Fruit fly (Drosophila melanogaster) whole organism, wandering third instar larva: Measurements from ENCODE around the gene CG1638.

ENCODE experiments used
- Abd-B ChIP-seq: fragments of >200 bp; optimal IDR thresholded peaks from 2 replicates; lab custom pipeline; 2017; ENCODE audit warnings: missing biosample characterization, missing genetic modification characterization
- CG32264 ChIP-seq: fragments of 200-800 bp; sonication (Bioruptor generic); optimal IDR thresholded peaks from 2 replicates; lab custom pipeline; 2016; ENCODE audit warnings: missing biosample characterization, missing genetic modification characterization
- CG9705 ChIP-seq: fragments of 200-800 bp; sonication (Bioruptor generic); optimal IDR thresholded peaks from 2 replicates; lab custom pipeline; 2018; ENCODE audit warnings: missing biosample characterization, mild to moderate bottlenecking, missing genetic modification characterization
- Dfd ChIP-seq: fragments of >200 bp; optimal IDR thresholded peaks from 2 replicates; lab custom pipeline; 2017; ENCODE audit warnings: missing biosample characterization, missing genetic modification characterization
- Dif ChIP-seq: fragments of 200-275, 200-300 bp; sonication (Bioruptor generic); optimal IDR thresholded peaks from 2 replicates; lab custom pipeline; 2018; ENCODE audit warnings: missing biosample characterization, missing genetic modification characterization; ENCODE audit not compliant: partially characterized antibody
- HLH106 ChIP-seq: fragments of 200-800 bp; optimal IDR thresholded peaks from 3 replicates; lab custom pipeline; 2019; ENCODE audit warnings: missing biosample characterization, mild to moderate bottlenecking, missing genetic modification characterization, moderate library complexity
- Hr78 ChIP-seq: fragments of >200 bp; optimal IDR thresholded peaks from 2 replicates; lab custom pipeline; 2017; ENCODE audit warnings: missing biosample characterization, missing genetic modification characterization
- Hr83 ChIP-seq: fragments of 200-300 bp; sonication (Bioruptor generic); optimal IDR thresholded peaks from 2 replicates; lab custom pipeline; 2016; ENCODE audit warnings: missing biosample characterization, mild to moderate bottlenecking, missing genetic modification characterization, moderate library complexity; ENCODE audit not compliant: poor library complexity, severe bottlenecking
- Mio ChIP-seq: sonication (Bioruptor generic); optimal IDR thresholded peaks from 2 replicates; lab custom pipeline; 2016; ENCODE audit warnings: missing biosample characterization, missing genetic modification characterization
- Myc ChIP-seq: fragments of >200 bp; optimal IDR thresholded peaks from 2 replicates; lab custom pipeline; 2017
- N ChIP-seq: fragments of >200 bp; optimal IDR thresholded peaks from 2 replicates; lab custom pipeline; 2018; ENCODE audit warnings: missing biosample characterization, missing external identifiers, missing genetic modification characterization
- Sp1 ChIP-seq: fragments of 200-800 bp; sonication (Bioruptor generic); optimal IDR thresholded peaks from 3 replicates; lab custom pipeline; 2019; ENCODE audit warnings: missing biosample characterization, mild to moderate bottlenecking, missing genetic modification characterization, moderate library complexity
- br ChIP-seq: fragments of 200-800 bp; sonication (Bioruptor generic); optimal IDR thresholded peaks from 2 replicates; lab custom pipeline; 2016; ENCODE audit warnings: missing biosample characterization, missing genetic modification characterization
- brk ChIP-seq: fragments of 200-800 bp; sonication (Bioruptor generic); optimal IDR thresholded peaks from 2 replicates; lab custom pipeline; 2016; ENCODE audit warnings: missing biosample characterization, mild to moderate bottlenecking, missing genetic modification characterization
- dl ChIP-seq, 2 experiments: fragments of 175-275, 200-275 bp in 1 of 2; fragments of 200-275 bp in 1 of 2; sonication (Bioruptor generic); optimal IDR thresholded peaks; lab custom pipeline; 2018; ENCODE audit warnings: mild to moderate bottlenecking in 2 of 2, missing biosample characterization in 2 of 2, missing genetic modification characterization in 2 of 2, moderate library complexity in 2 of 2; ENCODE audit not compliant: partially characterized antibody in 2 of 2, insufficient read depth in 1 of 2
- dmrt93B ChIP-seq: fragments of 200-800 bp; sonication (Bioruptor generic); optimal IDR thresholded peaks from 2 replicates; lab custom pipeline; 2018; ENCODE audit warnings: missing biosample characterization, mild to moderate bottlenecking, missing genetic modification characterization
- foxo ChIP-seq, 2 experiments: fragments of 200-800 bp; sonication (Bioruptor generic); optimal IDR thresholded peaks; 2 replicates in 1 of 2; 3 replicates in 1 of 2; lab custom pipeline; 2016 to 2017; ENCODE audit warnings: missing biosample characterization in 2 of 2, missing genetic modification characterization in 2 of 2
- fru ChIP-seq: fragments of 200-800 bp; sonication (Bioruptor generic); optimal IDR thresholded peaks from 3 replicates; lab custom pipeline; 2016; ENCODE audit warnings: missing biosample characterization, mild to moderate bottlenecking, missing genetic modification characterization
- h ChIP-seq: fragments of 200-800 bp; sonication (Bioruptor generic); optimal IDR thresholded peaks from 3 replicates; lab custom pipeline; 2016; ENCODE audit warnings: missing biosample characterization, mild to moderate bottlenecking, missing genetic modification characterization
- lola ChIP-seq: fragments of >200 bp; optimal IDR thresholded peaks from 2 replicates; lab custom pipeline; 2017; ENCODE audit warnings: missing biosample characterization, missing genetic modification characterization
- pan ChIP-seq: fragments of >200 bp; optimal IDR thresholded peaks from 2 replicates; lab custom pipeline; 2017
- psq ChIP-seq: fragments of 200-800 bp; sonication (Bioruptor generic); optimal IDR thresholded peaks from 3 replicates; lab custom pipeline; 2017; ENCODE audit warnings: missing biosample characterization, mild to moderate bottlenecking, missing genetic modification characterization, moderate library complexity
- rgr ChIP-seq: fragments of 200-800 bp; sonication (Bioruptor generic); optimal IDR thresholded peaks from 3 replicates; lab custom pipeline; 2016; ENCODE audit warnings: missing biosample characterization, mild to moderate bottlenecking, missing genetic modification characterization
- sage ChIP-seq: fragments of 200-800 bp; sonication (Bioruptor generic); optimal IDR thresholded peaks from 2 replicates; lab custom pipeline; 2016; ENCODE audit warnings: missing biosample characterization, mild to moderate bottlenecking, missing genetic modification characterization
- sv ChIP-seq: fragments of 200-800 bp; sonication (Bioruptor generic); optimal IDR thresholded peaks from 3 replicates; lab custom pipeline; 2016; ENCODE audit warnings: missing biosample characterization, missing genetic modification characterization
- tai ChIP-seq: sonication (Bioruptor generic); optimal IDR thresholded peaks from 2 replicates; lab custom pipeline; 2016; ENCODE audit warnings: missing biosample characterization, missing genetic modification characterization
- usp ChIP-seq: fragments of >200 bp; optimal IDR thresholded peaks from 2 replicates; lab custom pipeline; 2017; ENCODE audit warnings: missing biosample characterization, missing genetic modification characterization
- woc ChIP-seq: sonication (Bioruptor generic); optimal IDR thresholded peaks from 2 replicates; lab custom pipeline; 2016; ENCODE audit warnings: missing biosample characterization, mild to moderate bottlenecking, missing genetic modification characterization

CG1638 gene

dm6 chr3R:31564588-31564987, 25.8 kb upstream of the CG1638 start:
- TF ChIP-seq Abd-B (no peak), woc (GFP tag; lab: Kevin White, UChicago) (no peak), psq (no peak), Hr78 (GFP tag; lab: Kevin White, UChicago) (no peak), N (GFP tag; lab: Kevin White, UChicago) (no peak), Myc (lab: Kevin White, UChicago) (no peak), pan (lab: Kevin White, UChicago) (no peak)

DNA sequence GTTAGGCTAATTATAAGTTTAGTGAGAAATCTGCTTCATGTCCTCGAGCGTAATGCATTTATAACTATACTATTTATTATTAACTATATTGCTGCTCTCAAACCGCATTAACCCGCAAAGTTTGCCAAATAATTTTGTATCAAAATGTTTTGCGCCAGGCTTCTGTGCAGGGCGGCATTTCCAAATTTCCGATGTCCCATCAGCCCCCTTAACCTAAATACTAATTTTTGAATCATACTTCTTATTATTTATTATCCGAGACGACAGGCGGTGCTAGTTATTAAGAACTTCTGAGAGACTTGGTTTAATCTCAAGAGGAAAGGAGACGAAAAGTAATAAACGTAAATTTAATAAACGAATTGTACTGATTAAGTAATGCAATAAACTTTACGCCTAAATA, 24.6 kb upstream of the CG1638 start:
- TF ChIP-seq Abd-B, result no peak
- TF ChIP-seq Myc (lab: Kevin White, UChicago), result no peak
- no peak for TF ChIP-seq N (GFP tag; lab: Kevin White, UChicago)
- TF ChIP-seq HLH106 (tag; lab: Kevin White, UChicago), result no peak
- no peak for TF ChIP-seq Sp1 (GFP tag; lab: Kevin White, UChicago)
- TF ChIP-seq dl (GFP tag; optimal IDR thresholded peaks at IDR 0.05; lab: Kevin White, UChicago; ENCODE audit: insufficient read depth in 1 of 2, partially characterized antibody in 2 of 2), result no peak
- TF ChIP-seq br, result no peak
- no peak for TF ChIP-seq rgr
- TF ChIP-seq tai, result no peak
- no peak for TF ChIP-seq usp (GFP tag; lab: Kevin White, UChicago)
- no peak for TF ChIP-seq woc (GFP tag; lab: Kevin White, UChicago)
- no peak for TF ChIP-seq sv (GFP tag; lab: Kevin White, UChicago)
- no peak for TF ChIP-seq Hr78 (GFP tag; lab: Kevin White, UChicago)
- no peak for TF ChIP-seq dmrt93B (GFP tag; lab: Kevin White, UChicago)
- TF ChIP-seq h (GFP tag; lab: Kevin White, UChicago), result no peak
- no peak for TF ChIP-seq Dif (GFP tag; lab: Kevin White, UChicago)
- no peak for TF ChIP-seq Hr83
- TF ChIP-seq, all 38 proteins: peak for 0

dm6 chr3R:31566738-31567137, 23.6 kb upstream of the CG1638 start:
- TF ChIP-seq dl (GFP tag; optimal IDR thresholded peaks at IDR 0.05; lab: Kevin White, UChicago; ENCODE audit: insufficient read depth in 1 of 2, partially characterized antibody in 2 of 2) (no peak), fru (GFP tag; lab: Kevin White, UChicago) (no peak), Hr83 (no peak), Myc (lab: Kevin White, UChicago) (no peak), Dif (GFP tag; lab: Kevin White, UChicago) (no peak), Mio (no peak)

- no peak for TF ChIP-seq dmrt93B (GFP tag; lab: Kevin White, UChicago)
- peak; percentile 42 for TF ChIP-seq h (GFP tag; lab: Kevin White, UChicago)
Measured at dm6 chr3R:31571885-31572292, 18.5 kb upstream of the CG1638 start, which contains the start of gene gammaCOP. TSS of gene gammaCOP (plus strand) at chr3R:31572143.

- no peak for TF ChIP-seq CG9705 (GFP tag; lab: Kevin White, UChicago)
- no peak for TF ChIP-seq CG32264 (GFP tag; lab: Kevin White, UChicago)
- no peak for TF ChIP-seq psq
- TF ChIP-seq Mio, result no peak
- no peak for TF ChIP-seq foxo (GFP tag; optimal IDR thresholded peaks at IDR 0.05; lab: Kevin White, UChicago)
- no peak for TF ChIP-seq sv (GFP tag; lab: Kevin White, UChicago)
- peak; percentile 97 for TF ChIP-seq Dfd (GFP tag; lab: Kevin White, UChicago)
- TF ChIP-seq, all 38 proteins: peak for 1
Measured at dm6 chr3R:31577351-31577750, 13.0 kb upstream of the CG1638 start.

DNA sequence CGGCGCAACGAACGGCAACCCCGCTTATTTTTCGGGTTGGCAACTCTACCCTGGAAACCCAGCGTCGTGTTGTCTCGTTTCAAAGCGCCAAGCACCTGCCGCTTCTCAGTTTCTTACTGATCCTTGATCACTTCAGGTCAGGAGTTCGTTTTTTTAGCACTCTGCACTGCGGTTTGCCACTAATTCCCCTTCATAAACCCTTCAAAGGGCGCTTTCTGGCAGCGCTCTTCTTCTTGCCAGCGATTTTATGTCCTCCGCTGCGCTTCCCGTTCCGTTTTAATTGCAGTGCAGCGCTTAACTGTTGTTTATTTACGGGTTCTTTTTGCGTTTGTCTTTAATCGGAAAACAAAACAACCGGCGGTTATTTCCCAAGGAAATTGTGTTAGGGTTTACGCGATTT, 10.3 kb upstream of the CG1638 start:
- TF ChIP-seq Dfd (GFP tag; lab: Kevin White, UChicago), result no peak
- no peak for TF ChIP-seq br
- TF ChIP-seq sage (GFP tag; lab: Kevin White, UChicago), result no peak
- TF ChIP-seq tai, result no peak
- TF ChIP-seq, all 38 proteins: peak for 0

DNA sequence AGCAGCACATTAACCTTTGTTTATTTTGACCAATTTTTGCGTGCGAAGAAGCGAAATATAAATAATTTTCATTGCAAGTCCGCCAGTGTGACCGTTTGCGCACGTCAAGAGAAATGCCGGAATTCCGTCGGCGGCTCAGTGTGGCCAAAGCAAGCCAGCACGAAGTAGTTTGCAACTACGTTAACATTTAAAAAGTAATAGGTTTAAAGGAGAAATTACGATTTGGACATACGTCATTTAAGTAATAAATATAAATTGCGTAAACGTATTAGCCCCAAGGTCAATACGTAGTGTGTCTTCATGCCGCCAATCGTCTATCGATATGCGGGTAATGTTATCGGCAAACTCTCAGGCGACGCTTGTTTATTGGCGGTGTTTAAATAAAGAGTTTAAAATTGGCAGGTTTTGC, 9.8 kb upstream of the CG1638 start, which contains the start of the genes pygo and rod:
Gene pygo, minus strand, starts transcription at position 114 of the 409 bp plus-strand sequence.
Gene rod, plus strand, starts transcription at position 366 of the 409 bp plus-strand sequence.
- TF ChIP-seq dl (GFP tag; optimal IDR thresholded peaks at IDR 0.05; lab: Kevin White, UChicago; ENCODE audit: insufficient read depth in 1 of 2, partially characterized antibody in 2 of 2) (no peak), tai (no peak), brk (GFP tag; lab: Kevin White, UChicago) (no peak), usp (GFP tag; lab: Kevin White, UChicago) (no peak), lola (GFP tag; lab: Kevin White, UChicago) (no peak)
